Worm (Caenorhabditis elegans) whole organism, mixed stage, embryonic: ENCODE results near the gene C34B4.4.

Experiments used
- M03D4.4 ChIP-seq: sonication (generic microtip); optimal IDR thresholded peaks from 2 replicates; lab custom pipeline; 2017; ENCODE audit warnings: mild to moderate bottlenecking, missing genetic modification characterization, missing compliant biosample characterization
- bed-3 ChIP-seq: fragments of 200-800 bp; sonication (Bioruptor generic); optimal IDR thresholded peaks from 3 replicates; lab custom pipeline; 2018; ENCODE audit warnings: mild to moderate bottlenecking, missing genetic modification characterization, moderate library complexity, missing compliant biosample characterization
- ceh-39 ChIP-seq: fragments of 150-350 bp; optimal IDR thresholded peaks from 2 replicates; lab custom pipeline; 2014; ENCODE audit warnings: missing biosample characterization, missing genetic modification characterization
- ceh-43 ChIP-seq: fragments of 200-800 bp; sonication (Bioruptor generic); optimal IDR thresholded peaks from 2 replicates; lab custom pipeline; 2018; ENCODE audit warnings: mild to moderate bottlenecking, missing genetic modification characterization, moderate library complexity, missing compliant biosample characterization
- ceh-83 ChIP-seq: fragments of 200-800 bp; sonication (Bioruptor generic); optimal IDR thresholded peaks from 2 replicates; lab custom pipeline; 2018; ENCODE audit warnings: mild to moderate bottlenecking, missing genetic modification characterization, missing compliant biosample characterization
- ces-1 ChIP-seq: fragments of 150-350 bp; optimal IDR thresholded peaks from 2 replicates; lab custom pipeline; 2014; ENCODE audit warnings: missing biosample characterization, missing genetic modification reagents, missing genetic modification characterization
- cnd-1 ChIP-seq: fragments of 200-800 bp; sonication (Bioruptor generic); optimal IDR thresholded peaks from 2 replicates; lab custom pipeline; 2018; ENCODE audit warnings: mild to moderate bottlenecking, missing genetic modification characterization, missing compliant biosample characterization
- drap-1 ChIP-seq: fragments of 200-800 bp; sonication (Bioruptor generic); optimal IDR thresholded peaks from 3 replicates; lab custom pipeline; 2018; ENCODE audit warnings: mild to moderate bottlenecking, missing genetic modification characterization, missing compliant biosample characterization
- elt-3 ChIP-seq: fragments of 150-350 bp; optimal IDR thresholded peaks from 2 replicates; lab custom pipeline; 2014; ENCODE audit warnings: missing biosample characterization, missing genetic modification characterization
- flh-1 ChIP-seq: fragments of 200-800 bp; sonication (Bioruptor generic); optimal IDR thresholded peaks from 2 replicates; lab custom pipeline; 2018; ENCODE audit warnings: mild to moderate bottlenecking, missing genetic modification characterization, moderate library complexity, missing compliant biosample characterization
- ham-2 ChIP-seq: fragments of 200-800 bp; sonication (Bioruptor generic); optimal IDR thresholded peaks from 2 replicates; lab custom pipeline; 2018; ENCODE audit warnings: mild to moderate bottlenecking, missing genetic modification characterization, missing compliant biosample characterization
- hlh-1 ChIP-seq: fragments of 150-350 bp; optimal IDR thresholded peaks from 2 replicates; lab custom pipeline; 2014; ENCODE audit warnings: missing biosample characterization, missing genetic modification reagents, missing genetic modification characterization
- lin-13 ChIP-seq: fragments of 150-350 bp; optimal IDR thresholded peaks from 2 replicates; lab custom pipeline; 2014; ENCODE audit warnings: missing biosample characterization, missing genetic modification characterization
- lin-32 ChIP-seq: fragments of 200-800 bp; sonication (Bioruptor generic); optimal IDR thresholded peaks from 2 replicates; lab custom pipeline; 2018; ENCODE audit warnings: mild to moderate bottlenecking, missing genetic modification characterization, missing compliant biosample characterization
- mab-5 ChIP-seq: fragments of 150-350 bp; optimal IDR thresholded peaks from 2 replicates; lab custom pipeline; 2014; ENCODE audit warnings: missing biosample characterization, missing genetic modification characterization
- mep-1 ChIP-seq: fragments of 150-350 bp; optimal IDR thresholded peaks from 2 replicates; lab custom pipeline; 2017; ENCODE audit warnings: missing biosample characterization, missing genetic modification reagents, missing genetic modification characterization, inconsistent platforms
- mls-2 ChIP-seq: sonication (generic microtip); optimal IDR thresholded peaks from 2 replicates; lab custom pipeline; 2016; ENCODE audit warnings: mild to moderate bottlenecking, missing genetic modification characterization, moderate library complexity, missing compliant biosample characterization
- nhr-12 ChIP-seq: fragments of 150-350 bp; optimal IDR thresholded peaks from 2 replicates; lab custom pipeline; 2014; ENCODE audit warnings: missing biosample characterization, missing genetic modification characterization
- nhr-2 ChIP-seq: fragments of 150-350 bp; optimal IDR thresholded peaks from 2 replicates; lab custom pipeline; 2014; ENCODE audit warnings: missing biosample characterization, missing genetic modification characterization
- nhr-237 ChIP-seq: fragments of 150-350 bp; optimal IDR thresholded peaks from 2 replicates; lab custom pipeline; 2014; ENCODE audit warnings: missing biosample characterization, missing genetic modification characterization
- nhr-28 ChIP-seq: fragments of 150-350 bp; optimal IDR thresholded peaks from 2 replicates; lab custom pipeline; 2014; ENCODE audit warnings: missing biosample characterization, missing genetic modification characterization
- sem-2 ChIP-seq: fragments of 200-800 bp; sonication (Bioruptor generic); optimal IDR thresholded peaks from 2 replicates; lab custom pipeline; 2018; ENCODE audit warnings: mild to moderate bottlenecking, missing genetic modification characterization, missing compliant biosample characterization
- snpc-4 ChIP-seq: fragments of 150-350 bp; optimal IDR thresholded peaks from 2 replicates; lab custom pipeline; 2014; ENCODE audit warnings: missing biosample characterization, missing genetic modification characterization
- sptf-1 ChIP-seq: sonication (generic microtip); optimal IDR thresholded peaks from 2 replicates; lab custom pipeline; 2017; ENCODE audit warnings: mild to moderate bottlenecking, missing genetic modification characterization, moderate library complexity, missing compliant biosample characterization
- tbx-8 ChIP-seq: fragments of 200-800 bp; sonication (Bioruptor generic); optimal IDR thresholded peaks from 2 replicates; lab custom pipeline; 2018; ENCODE audit warnings: mild to moderate bottlenecking, missing genetic modification characterization, moderate library complexity, missing compliant biosample characterization
- unc-62 ChIP-seq: fragments of 150-350 bp; optimal IDR thresholded peaks from 2 replicates; lab custom pipeline; 2014; ENCODE audit warnings: missing biosample characterization, missing genetic modification reagents, missing genetic modification characterization
- zip-8 ChIP-seq: fragments of 150-350 bp; optimal IDR thresholded peaks from 2 replicates; lab custom pipeline; 2014; ENCODE audit warnings: missing biosample characterization, missing genetic modification characterization
- ztf-11 ChIP-seq: fragments of 150-350 bp; optimal IDR thresholded peaks from 2 replicates; lab custom pipeline; 2014; ENCODE audit warnings: missing biosample characterization, missing genetic modification characterization

Gene C34B4.4

ce11 chrV:13045017-13045416, 45.2 kb upstream of the C34B4.4 start:
- TF ChIP-seq ztf-11: no peak
- TF ChIP-seq mep-1 (tag; lab: Kevin White, UChicago): no peak
- no peak for TF ChIP-seq sptf-1 (tag; lab: Kevin White, UChicago)
- no peak for TF ChIP-seq mls-2 (tag; lab: Kevin White, UChicago)
- no peak for TF ChIP-seq lin-13 (tag; lab: Kevin White, UChicago)
- no peak for TF ChIP-seq zip-8 (tag; lab: Kevin White, UChicago)

DNA sequence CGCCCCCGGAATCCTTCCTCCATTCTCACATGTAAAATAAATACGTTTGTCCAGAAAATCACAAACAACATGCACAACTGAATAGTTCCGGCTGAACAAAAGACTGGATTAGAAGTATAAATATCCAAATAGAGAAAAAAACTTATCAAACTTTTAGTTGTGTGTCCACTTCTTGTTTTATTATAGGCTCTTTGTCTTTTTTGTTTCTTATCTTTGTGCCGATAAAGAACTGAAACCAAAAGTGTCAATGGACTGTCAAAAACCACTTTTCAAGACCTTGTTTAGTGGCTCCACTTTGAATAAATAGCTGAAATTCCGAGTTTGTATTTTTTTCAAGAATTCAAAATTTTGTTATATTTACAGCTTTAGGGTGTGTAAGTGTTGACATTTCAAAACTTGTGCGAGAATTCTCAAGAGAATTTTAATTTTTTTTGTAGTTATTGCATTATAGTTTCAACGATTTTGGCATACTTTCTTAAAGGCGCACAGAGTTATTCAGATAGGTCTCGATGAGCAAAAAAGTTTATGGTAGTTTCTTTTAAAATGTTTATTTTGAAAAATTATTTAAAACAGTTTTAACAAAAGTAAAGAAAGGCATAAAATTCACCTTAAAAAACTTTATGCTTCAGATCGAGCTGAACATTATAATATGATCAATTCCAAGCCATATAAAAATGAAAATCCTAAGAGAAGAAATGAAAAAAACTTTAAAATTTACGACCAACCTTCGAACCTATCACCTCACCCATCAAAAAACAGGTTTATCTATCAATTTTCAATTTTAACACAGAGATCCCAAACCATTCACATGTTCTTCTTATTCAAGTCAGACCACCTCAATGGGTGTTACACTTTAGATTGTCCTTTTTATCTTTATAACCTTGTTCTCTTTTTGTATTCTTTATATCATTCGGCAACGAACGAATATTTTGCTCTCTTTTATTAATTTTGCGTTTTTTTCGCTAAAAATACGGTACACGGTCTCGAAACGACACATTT, 43.8 kb upstream of the C34B4.4 start:
- TF ChIP-seq hlh-1 (tag; lab: Kevin White, UChicago): no peak
- TF ChIP-seq nhr-28: no peak
- TF ChIP-seq elt-3 (tag; lab: Kevin White, UChicago): no peak
- TF ChIP-seq nhr-237 (tag; lab: Kevin White, UChicago): no peak
- no peak for TF ChIP-seq mab-5 (tag; lab: Kevin White, UChicago)
- TF ChIP-seq ztf-11: no peak
- no peak for TF ChIP-seq ham-2

ce11 chrV:13047574-13048030, 42.6 kb upstream of the C34B4.4 start, which contains the start of gene W07G4.5:
TSS of gene W07G4.5 (plus strand) at chrV:13047980.
- TF ChIP-seq ces-1 (GFP tag; lab: Kevin White, UChicago): no peak
- TF ChIP-seq mep-1 (tag; lab: Kevin White, UChicago): no peak
- no peak for TF ChIP-seq ztf-11
- no peak for TF ChIP-seq ceh-39 (tag; lab: Kevin White, UChicago)
- no peak for TF ChIP-seq flh-1
- TF ChIP-seq tbx-8: no peak
- no peak for TF ChIP-seq hlh-1 (tag; lab: Kevin White, UChicago)
- TF ChIP-seq cnd-1 (tag; lab: Kevin White, UChicago): no peak
- no peak for TF ChIP-seq unc-62 (GFP tag; lab: Kevin White, UChicago)
- no peak for TF ChIP-seq elt-3 (tag; lab: Kevin White, UChicago)
- no peak for TF ChIP-seq bed-3 (GFP tag; lab: Kevin White, UChicago)
- TF ChIP-seq zip-8 (tag; lab: Kevin White, UChicago): no peak
- no peak for TF ChIP-seq lin-32
- TF ChIP-seq nhr-2 (tag; lab: Kevin White, UChicago): no peak
- TF ChIP-seq nhr-12: no peak
- TF ChIP-seq, all 35 proteins: peak for 0

DNA sequence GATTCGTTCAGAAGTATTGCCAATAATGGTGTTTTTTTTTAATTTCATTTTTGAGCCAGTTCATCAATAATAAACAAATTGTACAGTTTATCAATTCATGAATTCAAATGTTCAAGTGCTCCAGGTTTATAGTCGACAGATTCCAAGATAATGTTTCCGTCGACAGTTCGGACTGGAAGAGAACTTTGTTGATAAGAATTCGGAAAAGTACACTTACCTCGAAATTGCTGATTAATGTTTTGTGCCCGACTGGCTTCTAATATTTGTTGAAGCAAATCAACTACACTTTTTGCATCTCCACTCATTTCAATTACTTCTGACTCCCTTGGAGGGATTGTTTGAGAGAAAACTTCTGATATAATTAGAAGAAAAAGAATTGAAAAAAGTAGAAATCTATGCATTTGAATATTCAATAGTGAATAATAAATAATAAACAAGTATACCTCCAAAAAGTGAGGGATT, 41.0 kb upstream of the C34B4.4 start, which contains the start of gene W07G4.8:
W07G4.8 (minus strand) TSS at position 412 of the 462 bp plus-strand sequence.
- TF ChIP-seq sptf-1 (tag; lab: Kevin White, UChicago) (no peak), mab-5 (tag; lab: Kevin White, UChicago) (no peak), sem-2 (GFP tag; lab: Kevin White, UChicago) (no peak), nhr-237 (tag; lab: Kevin White, UChicago) (no peak), ceh-43 (no peak), M03D4.4 (tag; lab: Kevin White, UChicago) (no peak), snpc-4 (tag; lab: Kevin White, UChicago) (no peak), ces-1 (GFP tag; lab: Kevin White, UChicago) (no peak)

DNA sequence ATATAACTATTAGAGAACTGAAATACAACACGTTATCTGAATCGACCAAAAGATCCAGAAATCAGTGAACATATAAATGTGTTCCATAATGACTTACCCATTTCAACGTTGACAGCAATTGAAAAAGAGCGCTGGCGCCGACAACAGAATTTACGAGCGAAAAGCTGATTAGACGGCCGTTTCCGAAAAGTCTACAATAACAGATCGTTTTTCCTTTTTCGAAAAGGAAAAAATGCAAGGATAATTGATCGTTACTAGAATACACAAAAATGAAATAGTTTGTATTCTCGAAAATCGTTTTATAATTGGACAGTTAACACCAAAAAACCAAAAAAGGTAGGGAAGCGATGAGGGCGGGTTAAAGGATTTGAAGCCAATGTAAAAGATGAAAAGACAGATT, 36.6 kb upstream of the C34B4.4 start, which contains the start of gene srr-1:
srr-1 (minus strand) TSS at position 101 of the 400 bp plus-strand sequence.
- TF ChIP-seq snpc-4 (tag; lab: Kevin White, UChicago) (no peak), mab-5 (tag; lab: Kevin White, UChicago) (no peak), lin-13 (tag; lab: Kevin White, UChicago) (no peak), ceh-83 (GFP tag; lab: Kevin White, UChicago) (no peak), drap-1 (GFP tag; lab: Kevin White, UChicago) (no peak), flh-1 (no peak), zip-8 (tag; lab: Kevin White, UChicago) (no peak), ham-2 (no peak), ceh-43 (no peak)
